Worm (Caenorhabditis elegans) whole organism, midembryonic: Measurements from ENCODE around the gene alg-4.
A peak's percentile ranks its signal among the peaks of the same experiment; 100 is the strongest.

Source experiments
- T22C8.4 ChIP-seq: fragments of 200-800 bp; sonication (Bioruptor generic); IDR thresholded peaks from 2 replicates; pipeline ENCODE4 v1.3.6; 2022; ENCODE audit warnings: missing genetic modification characterization, missing compliant biosample characterization
- cog-1 ChIP-seq: sonication (generic microtip); optimal IDR thresholded peaks from 2 replicates; lab custom pipeline; 2016; ENCODE audit warnings: missing genetic modification characterization, missing compliant biosample characterization
- flt-1 ChIP-seq: fragments of 200-800 bp; sonication (Bioruptor generic); IDR thresholded peaks from 2 replicates; pipeline ENCODE4 v1.3.6; 2022; ENCODE audit warnings: missing genetic modification characterization, missing compliant biosample characterization
- klf-2 ChIP-seq: fragments of 200-800 bp; sonication (Bioruptor generic); conservative IDR thresholded peaks from 2 replicates; pipeline ENCODE4 v1.3.6; 2022; ENCODE audit warnings: missing genetic modification reagents, missing genetic modification characterization, missing compliant biosample characterization
- med-1 ChIP-seq: sonication (generic microtip); optimal IDR thresholded peaks from 2 replicates; lab custom pipeline; 2017; ENCODE audit warnings: missing genetic modification characterization, mild to moderate bottlenecking, missing compliant biosample characterization, antibody characterized with exemption, missing genetic modification reagents; ENCODE audit not compliant: insufficient read depth
- ref-1 ChIP-seq: fragments of 200-800 bp; sonication (Bioruptor generic); conservative IDR thresholded peaks from 2 replicates; pipeline ENCODE4 v1.3.6; 2022; ENCODE audit warnings: missing genetic modification reagents, missing genetic modification characterization, missing compliant biosample characterization
- tab-1 ChIP-seq: fragments of 200-800 bp; sonication (Bioruptor generic); IDR thresholded peaks from 2 replicates; pipeline ENCODE4 v1.3.6; 2022; ENCODE audit warnings: missing genetic modification characterization, missing compliant biosample characterization
- ztf-23 ChIP-seq: fragments of 200-800 bp; sonication (Bioruptor generic); IDR thresholded peaks from 2 replicates; pipeline ENCODE4 v1.3.6; 2022; ENCODE audit warnings: missing genetic modification reagents, missing genetic modification characterization, missing compliant biosample characterization
- ztf-29 ChIP-seq: fragments of 200-800 bp; sonication (Bioruptor generic); IDR thresholded peaks from 2 replicates; pipeline ENCODE4 v1.3.6; 2022; ENCODE audit warnings: missing genetic modification reagents, missing genetic modification characterization, missing compliant biosample characterization

The alg-4 gene

ce11 chrIII:9885609-9886008 lies 5.6 kb downstream of the alg-4 start:
- TF ChIP-seq flt-1 (GFP tag; lab: Robert Waterston, UW) (no peak), klf-2 (no peak), ztf-23 (GFP tag; lab: Robert Waterston, UW) (no peak), tab-1 (GFP tag; lab: Robert Waterston, UW) (no peak), ref-1 (GFP tag; lab: Robert Waterston, UW) (no peak), med-1 (GFP tag; lab: Kevin White, UChicago) (no peak), cog-1 (no peak), T22C8.4 (GFP tag; lab: Robert Waterston, UW) (no peak), ztf-29 (no peak)

- TF ChIP-seq cog-1 = no peak
- no peak for TF ChIP-seq med-1 (GFP tag; lab: Kevin White, UChicago)
- TF ChIP-seq ztf-29 = no peak
- no peak for TF ChIP-seq ztf-23 (GFP tag; lab: Robert Waterston, UW)
- no peak for TF ChIP-seq ref-1 (GFP tag; lab: Robert Waterston, UW)
- no peak for TF ChIP-seq T22C8.4 (GFP tag; lab: Robert Waterston, UW)
- no peak for TF ChIP-seq klf-2
- TF ChIP-seq flt-1 (GFP tag; lab: Robert Waterston, UW) = no peak
- no peak for TF ChIP-seq tab-1 (GFP tag; lab: Robert Waterston, UW)
Observed at ce11 chrIII:9878828-9879227, 12.4 kb downstream of the alg-4 start, which contains the start of gene ZK757.2. ZK757.2 (minus strand) TSS chrIII:9878928.

ce11 chrIII:9876951-9877350 lies 14.3 kb downstream of the alg-4 start, which contains the start of gene ZK757.10:
ZK757.10 (plus strand) TSS chrIII:9877251.
- no peak for TF ChIP-seq ztf-29
- no peak for TF ChIP-seq cog-1
- no peak for TF ChIP-seq flt-1 (GFP tag; lab: Robert Waterston, UW)
- no peak for TF ChIP-seq tab-1 (GFP tag; lab: Robert Waterston, UW)
- no peak for TF ChIP-seq klf-2
- TF ChIP-seq med-1 (GFP tag; lab: Kevin White, UChicago) = no peak
- TF ChIP-seq T22C8.4 (GFP tag; lab: Robert Waterston, UW) = no peak
- no peak for TF ChIP-seq ref-1 (GFP tag; lab: Robert Waterston, UW)
- TF ChIP-seq ztf-23 (GFP tag; lab: Robert Waterston, UW) = no peak

- TF ChIP-seq med-1 (GFP tag; lab: Kevin White, UChicago) = no peak
- TF ChIP-seq cog-1 = no peak
- TF ChIP-seq tab-1 (GFP tag; lab: Robert Waterston, UW) = no peak
- TF ChIP-seq ztf-29 = no peak
- TF ChIP-seq flt-1 (GFP tag; lab: Robert Waterston, UW) = no peak
- no peak for TF ChIP-seq T22C8.4 (GFP tag; lab: Robert Waterston, UW)
- no peak for TF ChIP-seq klf-2
- no peak for TF ChIP-seq ztf-23 (GFP tag; lab: Robert Waterston, UW)
- no peak for TF ChIP-seq ref-1 (GFP tag; lab: Robert Waterston, UW)
Observed at ce11 chrIII:9874515-9874914, 16.7 kb downstream of the alg-4 start.

ce11 chrIII:9871032-9871431 lies 20.2 kb downstream of the alg-4 start, which contains the start of gene ZK757.1:
ZK757.1 (minus strand) TSS chrIII:9871132.
- no peak for TF ChIP-seq ref-1 (GFP tag; lab: Robert Waterston, UW)
- no peak for TF ChIP-seq med-1 (GFP tag; lab: Kevin White, UChicago)
- no peak for TF ChIP-seq flt-1 (GFP tag; lab: Robert Waterston, UW)
- no peak for TF ChIP-seq T22C8.4 (GFP tag; lab: Robert Waterston, UW)
- no peak for TF ChIP-seq ztf-29
- no peak for TF ChIP-seq tab-1 (GFP tag; lab: Robert Waterston, UW)
- no peak for TF ChIP-seq ztf-23 (GFP tag; lab: Robert Waterston, UW)
- no peak for TF ChIP-seq klf-2
- no peak for TF ChIP-seq cog-1

ce11 chrIII:9867780-9868503 lies 23.3 kb downstream of the alg-4 start, which contains the start of gene dhhc-4:
dhhc-4 (minus strand) TSS chrIII:9867792.
- 0 out of 2 replicates have a peak, but pooled peaks have one; percentile 40 for TF ChIP-seq klf-2
- peak; percentile 79 for TF ChIP-seq flt-1 (GFP tag; lab: Robert Waterston, UW)
- no peak for TF ChIP-seq cog-1
- TF ChIP-seq med-1 (GFP tag; lab: Kevin White, UChicago) = no peak
- no peak for TF ChIP-seq ztf-29
- no peak for TF ChIP-seq tab-1 (GFP tag; lab: Robert Waterston, UW)
- peak; percentile 34; the same call in 1 of the 2 replicates for TF ChIP-seq T22C8.4 (GFP tag; lab: Robert Waterston, UW)
- peak; percentile 77 for TF ChIP-seq ztf-23 (GFP tag; lab: Robert Waterston, UW)
- no peak for TF ChIP-seq ref-1 (GFP tag; lab: Robert Waterston, UW)

ce11 chrIII:9867352-9867751 lies 23.9 kb downstream of the alg-4 start:
- TF ChIP-seq ztf-29 = no peak
- TF ChIP-seq flt-1 (GFP tag; lab: Robert Waterston, UW) = no peak
- TF ChIP-seq ref-1 (GFP tag; lab: Robert Waterston, UW) = no peak
- TF ChIP-seq klf-2 = no peak
- TF ChIP-seq T22C8.4 (GFP tag; lab: Robert Waterston, UW) = no peak
- TF ChIP-seq cog-1 = no peak
- TF ChIP-seq ztf-23 (GFP tag; lab: Robert Waterston, UW) = no peak
- no peak for TF ChIP-seq tab-1 (GFP tag; lab: Robert Waterston, UW)
- TF ChIP-seq med-1 (GFP tag; lab: Kevin White, UChicago) = no peak

- TF ChIP-seq flt-1 (GFP tag; lab: Robert Waterston, UW) (no peak), ztf-23 (GFP tag; lab: Robert Waterston, UW) (no peak), ztf-29 (no peak)
Observed at ce11 chrIII:9862469-9862868, 28.8 kb downstream of the alg-4 start.
